Worm (Caenorhabditis elegans) whole organism, L2 larva: ENCODE measurements around the gene imph-1.
A peak's percentile ranks its signal among the peaks of the same experiment; 100 is the strongest.

ENCODE experiments used
- C34F6.9 ChIP-seq: fragments of 150-350 bp; optimal IDR thresholded peaks from 2 replicates; lab custom pipeline; 2014; ENCODE audit warnings: missing biosample characterization, missing genetic modification characterization
- F13H6.1 ChIP-seq: sonication (generic microtip); optimal IDR thresholded peaks from 2 replicates; lab custom pipeline; 2016; ENCODE audit warnings: missing genetic modification characterization, missing compliant biosample characterization
- R02D3.7 ChIP-seq: fragments of 150-350 bp; optimal IDR thresholded peaks from 2 replicates; lab custom pipeline; 2014; ENCODE audit warnings: missing biosample characterization, missing genetic modification characterization
- Y55F3AM.14 ChIP-seq: fragments of 200-800 bp; sonication (Bioruptor generic); optimal IDR thresholded peaks from 2 replicates; lab custom pipeline; 2018; ENCODE audit warnings: mild to moderate bottlenecking, missing genetic modification characterization, missing compliant biosample characterization
- alr-1 ChIP-seq: fragments of 150-350 bp; optimal IDR thresholded peaks from 2 replicates; lab custom pipeline; 2014; ENCODE audit warnings: missing biosample characterization, missing genetic modification characterization
- ama-1 ChIP-seq: fragments of 150-350 bp; optimal IDR thresholded peaks from 2 replicates; lab custom pipeline; 2018; ENCODE audit warnings: inconsistent platforms
- ceh-16 ChIP-seq: fragments of 150-350 bp; optimal IDR thresholded peaks from 2 replicates; lab custom pipeline; 2014; ENCODE audit warnings: missing biosample characterization, missing genetic modification characterization
- crh-2 ChIP-seq: sonication (generic microtip); optimal IDR thresholded peaks from 2 replicates; lab custom pipeline; 2017; ENCODE audit warnings: missing biosample characterization, missing genetic modification characterization
- dmd-4 ChIP-seq: sonication (generic microtip); optimal IDR thresholded peaks from 2 replicates; lab custom pipeline; 2017; ENCODE audit warnings: missing biosample characterization, missing genetic modification characterization
- egl-27 ChIP-seq: sonication (generic microtip); optimal IDR thresholded peaks from 3 replicates; lab custom pipeline; 2017; ENCODE audit warnings: missing biosample characterization, missing genetic modification reagents, missing genetic modification characterization
- elt-3 ChIP-seq: sonication (generic microtip); optimal IDR thresholded peaks from 2 replicates; lab custom pipeline; 2017; ENCODE audit warnings: missing biosample characterization, missing genetic modification characterization
- fos-1 ChIP-seq: fragments of 150-350 bp; optimal IDR thresholded peaks from 2 replicates; lab custom pipeline; 2014; ENCODE audit warnings: missing biosample characterization, missing genetic modification characterization
- gmeb-1 ChIP-seq: fragments of 150-350 bp; optimal IDR thresholded peaks from 2 replicates; lab custom pipeline; 2014; ENCODE audit warnings: missing biosample characterization, missing genetic modification characterization
- lin-11 ChIP-seq: fragments of 150-350 bp; sonication (generic microtip); optimal IDR thresholded peaks from 2 replicates; lab custom pipeline; 2014; ENCODE audit warnings: missing biosample characterization, missing genetic modification characterization, inconsistent platforms, mixed read lengths
- lin-13 ChIP-seq: fragments of 150-350 bp; optimal IDR thresholded peaks from 2 replicates; lab custom pipeline; 2014; ENCODE audit warnings: missing biosample characterization, missing genetic modification reagents, missing genetic modification characterization
- lin-39 ChIP-seq: fragments of 150-350 bp; optimal IDR thresholded peaks from 2 replicates; lab custom pipeline; 2014; ENCODE audit warnings: missing biosample characterization, missing genetic modification reagents, missing genetic modification characterization
- lsy-2 ChIP-seq, 2 experiments: fragments of 150-350 bp in 1 of 2; sonication (generic microtip) in 1 of 2; optimal IDR thresholded peaks; 2 replicates each; lab custom pipeline; 2014 to 2017; ENCODE audit warnings: missing biosample characterization in 2 of 2, missing genetic modification characterization in 2 of 2
- mab-5 ChIP-seq: fragments of 150-350 bp; optimal IDR thresholded peaks from 2 replicates; lab custom pipeline; 2014; ENCODE audit warnings: missing biosample characterization, missing genetic modification characterization
- mbf-1 ChIP-seq: sonication (generic microtip); optimal IDR thresholded peaks from 2 replicates; lab custom pipeline; 2017; ENCODE audit warnings: missing biosample characterization, missing genetic modification characterization
- mdl-1 ChIP-seq, 2 experiments: fragments of 150-350 bp in 1 of 2; sonication (generic microtip) in 1 of 2; optimal IDR thresholded peaks; 2 replicates each; lab custom pipeline; 2017; ENCODE audit warnings: missing biosample characterization in 2 of 2, missing genetic modification characterization in 2 of 2
- nhr-10 ChIP-seq: sonication (generic microtip); optimal IDR thresholded peaks from 2 replicates; lab custom pipeline; 2017; ENCODE audit warnings: missing biosample characterization, missing genetic modification characterization
- nhr-12 ChIP-seq: fragments of 150-350 bp; optimal IDR thresholded peaks from 2 replicates; lab custom pipeline; 2014; ENCODE audit warnings: missing biosample characterization, missing genetic modification characterization
- nhr-129 ChIP-seq: fragments of 150-350 bp; optimal IDR thresholded peaks from 2 replicates; lab custom pipeline; 2014; ENCODE audit warnings: missing biosample characterization, missing genetic modification characterization
- nhr-21 ChIP-seq: fragments of 150-350 bp; optimal IDR thresholded peaks from 2 replicates; lab custom pipeline; 2014; ENCODE audit warnings: missing biosample characterization, missing genetic modification characterization
- nhr-25 ChIP-seq: fragments of 150-350 bp; sonication (generic microtip); optimal IDR thresholded peaks from 3 replicates; lab custom pipeline; 2014; ENCODE audit warnings: missing biosample characterization, missing genetic modification characterization
- nhr-6 ChIP-seq: fragments of 150-350 bp; optimal IDR thresholded peaks from 2 replicates; lab custom pipeline; 2014; ENCODE audit warnings: missing biosample characterization, missing genetic modification characterization
- nhr-77 ChIP-seq: fragments of 150-350 bp; optimal IDR thresholded peaks from 2 replicates; lab custom pipeline; 2014; ENCODE audit warnings: missing biosample characterization, missing genetic modification characterization
- peb-1 ChIP-seq: fragments of 150-350 bp; optimal IDR thresholded peaks from 2 replicates; lab custom pipeline; 2014; ENCODE audit warnings: missing biosample characterization, missing genetic modification characterization
- sem-4 ChIP-seq: fragments of 150-350 bp; optimal IDR thresholded peaks from 2 replicates; lab custom pipeline; 2014; ENCODE audit warnings: missing biosample characterization, missing genetic modification reagents, missing genetic modification characterization
- sma-3 ChIP-seq: sonication (generic microtip); optimal IDR thresholded peaks from 2 replicates; lab custom pipeline; 2016; ENCODE audit warnings: missing genetic modification reagents, missing genetic modification characterization, missing compliant biosample characterization
- sma-9 ChIP-seq, 2 experiments: fragments of 150-350 bp in 1 of 2; sonication (generic microtip) in 1 of 2; optimal IDR thresholded peaks; 2 replicates each; lab custom pipeline; 2014 to 2016; ENCODE audit warnings: missing genetic modification characterization in 2 of 2, mild to moderate bottlenecking in 1 of 2, missing biosample characterization in 1 of 2, missing compliant biosample characterization in 1 of 2, missing genetic modification reagents in 1 of 2, moderate library complexity in 1 of 2
- unc-55 ChIP-seq: fragments of 150-350 bp; sonication (generic microtip); optimal IDR thresholded peaks from 3 replicates; lab custom pipeline; 2014; ENCODE audit warnings: missing biosample characterization, missing genetic modification reagents, missing genetic modification characterization
- unc-62 ChIP-seq: fragments of 150-350 bp; optimal IDR thresholded peaks from 2 replicates; lab custom pipeline; 2014; ENCODE audit warnings: missing biosample characterization, missing genetic modification reagents, missing genetic modification characterization
- zag-1 ChIP-seq: fragments of 150-350 bp; optimal IDR thresholded peaks from 2 replicates; lab custom pipeline; 2014; ENCODE audit warnings: missing biosample characterization, missing genetic modification characterization
- ztf-4 ChIP-seq: fragments of 150-350 bp; optimal IDR thresholded peaks from 2 replicates; lab custom pipeline; 2014; ENCODE audit warnings: missing biosample characterization, missing genetic modification characterization

imph-1 gene

DNA sequence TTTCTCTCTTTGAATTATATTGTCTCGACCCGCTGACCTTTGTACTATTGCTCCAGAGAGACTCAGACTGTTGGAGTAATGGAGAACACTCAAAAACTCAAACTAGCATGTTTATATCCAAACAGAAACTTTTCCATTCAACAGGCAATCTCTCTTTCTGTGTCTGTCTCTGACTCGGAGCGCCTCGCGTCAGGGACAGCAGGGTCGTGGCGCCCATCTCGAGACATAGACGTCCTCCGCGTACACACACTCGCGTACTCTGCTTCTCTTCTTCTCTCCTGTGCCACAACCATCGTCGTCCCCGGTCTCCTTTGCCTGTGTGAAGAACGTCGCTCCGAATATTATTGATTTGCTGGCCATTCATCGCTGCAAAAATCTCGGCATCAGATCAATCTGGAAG is 1.5 kb upstream of the imph-1 start (continued):
- peak; percentile 26 to 49 for TF ChIP-seq mdl-1 (tag; optimal IDR thresholded peaks at IDR 0.05; lab: Kevin White, UChicago)
- peak; percentile 37 for TF ChIP-seq lin-11
- TF ChIP-seq, all 48 proteins: peak for 22

DNA sequence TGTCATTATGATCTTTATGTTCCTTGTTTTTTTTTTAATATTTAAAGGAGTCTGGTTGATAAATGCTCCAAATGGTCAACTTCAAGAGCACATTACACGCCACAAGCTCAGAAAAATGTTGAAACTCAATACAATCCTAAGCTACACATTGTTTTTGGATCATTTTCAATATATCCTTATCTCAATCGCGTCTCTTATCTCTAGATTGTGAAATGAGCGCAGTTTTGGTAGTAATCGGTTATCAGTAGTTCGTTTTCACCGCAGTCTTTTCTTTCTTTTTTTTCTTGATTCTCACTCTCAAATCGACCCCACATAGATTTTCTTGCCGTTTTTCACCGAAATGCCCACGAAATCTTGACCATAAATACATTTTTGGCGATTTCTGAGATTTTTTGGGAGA is 544 bp upstream of the imph-1 start:
- TF ChIP-seq alr-1 (tag; lab: Kevin White, UChicago) = no peak
- TF ChIP-seq fos-1 (tag; lab: Kevin White, UChicago) = peak; percentile 21
- TF ChIP-seq sma-3 (GFP tag; lab: Kevin White, UChicago) = no peak
- no peak for TF ChIP-seq unc-62 (GFP tag; lab: Kevin White, UChicago)

DNA sequence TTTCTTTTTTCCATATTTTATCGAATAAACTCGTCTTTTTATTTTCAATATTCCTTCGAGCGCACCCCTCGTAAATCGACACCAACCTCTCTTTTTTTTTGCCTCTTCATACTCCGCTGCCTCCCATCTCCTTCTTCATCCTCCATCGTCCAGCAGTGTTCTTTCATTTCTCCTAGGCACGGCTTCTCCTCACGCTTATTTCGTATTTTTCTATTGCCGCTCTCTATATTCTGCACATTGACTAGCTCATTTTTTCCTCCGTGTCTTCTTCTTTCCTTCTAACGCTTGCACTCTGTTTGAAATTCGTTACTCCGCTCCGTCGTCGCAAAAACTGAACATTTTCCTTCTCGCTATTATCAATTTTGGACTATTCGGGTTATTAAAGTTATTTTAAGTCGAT is 1.9 kb downstream of the imph-1 start:
- TF ChIP-seq egl-27 (tag; lab: Kevin White, UChicago) (no peak), unc-55 (GFP tag; lab: Kevin White, UChicago) (peak; percentile 61), lsy-2 (tag; optimal IDR thresholded peaks at IDR 0.05; lab: Kevin White, UChicago) (peak in 1 of 2 experiments; percentile 30), unc-62 (GFP tag; lab: Kevin White, UChicago) (no peak), F13H6.1 (tag; lab: Kevin White, UChicago) (peak; percentile 14), C34F6.9 (tag; lab: Kevin White, UChicago) (peak; percentile 45), nhr-77 (tag; lab: Kevin White, UChicago) (no peak)

DNA sequence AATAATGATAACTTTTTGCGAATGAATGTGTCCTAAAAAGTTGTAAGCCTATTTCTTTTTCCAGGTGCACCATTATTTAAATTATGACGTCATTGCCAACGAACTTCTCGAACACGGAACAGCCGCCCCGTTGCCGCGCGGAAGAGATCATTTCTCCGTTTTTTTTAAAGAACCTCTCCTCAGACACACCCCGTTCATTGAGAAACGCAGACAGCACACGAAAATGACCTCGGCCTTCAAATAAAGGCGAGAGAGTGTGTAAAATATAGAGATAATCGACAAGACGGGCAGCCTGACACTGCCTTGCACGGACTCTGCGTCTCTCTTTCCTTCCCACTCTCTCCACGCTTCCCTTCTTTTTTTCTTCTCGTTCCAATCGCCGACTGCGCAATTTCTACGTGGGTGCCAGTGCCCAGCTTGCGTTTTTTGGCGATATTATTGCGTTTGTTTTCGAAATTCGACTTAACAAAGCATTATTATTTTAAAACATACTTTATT is 7.0 kb downstream of the imph-1 start:
- TF ChIP-seq C34F6.9 (tag; lab: Kevin White, UChicago) = peak; percentile 80
- no peak for TF ChIP-seq mbf-1 (tag; lab: Kevin White, UChicago)
- no peak for TF ChIP-seq nhr-10 (tag; lab: Kevin White, UChicago)
- TF ChIP-seq mdl-1 (tag; optimal IDR thresholded peaks at IDR 0.05; lab: Kevin White, UChicago) = peak; percentile 51 to 58
- TF ChIP-seq ama-1 = peak; percentile 66
- TF ChIP-seq crh-2 (tag; lab: Kevin White, UChicago) = peak; percentile 59
- peak; percentile 40 for TF ChIP-seq lin-13
- TF ChIP-seq gmeb-1 (tag; lab: Kevin White, UChicago) = peak; percentile 59
- no peak for TF ChIP-seq nhr-12 (tag; lab: Kevin White, UChicago)
- TF ChIP-seq mab-5 = peak; percentile 75
- peak; percentile 69 for TF ChIP-seq unc-55 (GFP tag; lab: Kevin White, UChicago)
- no peak for TF ChIP-seq dmd-4 (tag; lab: Kevin White, UChicago)
- peak; percentile 77 for TF ChIP-seq sma-3 (GFP tag; lab: Kevin White, UChicago)
- peak; percentile 86 for TF ChIP-seq F13H6.1 (tag; lab: Kevin White, UChicago)
- TF ChIP-seq nhr-129 (tag; lab: Kevin White, UChicago) = peak; percentile 64
- peak; percentile 72 for TF ChIP-seq lin-11
- peak; percentile 64 to 82 for TF ChIP-seq lsy-2 (tag; optimal IDR thresholded peaks at IDR 0.05; lab: Kevin White, UChicago)
- TF ChIP-seq peb-1 (tag; lab: Kevin White, UChicago) = peak; percentile 45
- peak; percentile 37 for TF ChIP-seq ceh-16
- peak; percentile 12 for TF ChIP-seq zag-1 (tag; lab: Kevin White, UChicago)
- peak; percentile 72 for TF ChIP-seq Y55F3AM.14 (GFP tag; lab: Kevin White, UChicago)
- no peak for TF ChIP-seq R02D3.7
- TF ChIP-seq sem-4 (tag; lab: Kevin White, UChicago) = peak; percentile 38
- TF ChIP-seq nhr-25 (tag; lab: Kevin White, UChicago) = peak; percentile 84
- peak; percentile 54 for TF ChIP-seq unc-62 (GFP tag; lab: Kevin White, UChicago)
- peak; percentile 34 for TF ChIP-seq egl-27 (tag; lab: Kevin White, UChicago)
- TF ChIP-seq elt-3 (tag; lab: Kevin White, UChicago) = no peak
- peak; percentile 45 for TF ChIP-seq nhr-6 (tag; lab: Kevin White, UChicago)
- TF ChIP-seq lin-39 (tag; lab: Kevin White, UChicago) = no peak
- peak; percentile 80 for TF ChIP-seq nhr-21
- peak; percentile 53 for TF ChIP-seq ztf-4 (tag; lab: Kevin White, UChicago)
- peak; percentile 82 for TF ChIP-seq fos-1 (tag; lab: Kevin White, UChicago)
- TF ChIP-seq nhr-77 (tag; lab: Kevin White, UChicago) = no peak
- peak; percentile 83 for TF ChIP-seq sma-9 (GFP tag; optimal IDR thresholded peaks at IDR 0.05; lab: Kevin White, UChicago)
- no peak for TF ChIP-seq sma-9 (tag; optimal IDR thresholded peaks at IDR 0.05; lab: Kevin White, UChicago)
